Fruit fly (Drosophila melanogaster) S2 (cell line): ENCODE measurements around the gene CG5958.

Experiments used
- CG8478 ChIP-seq: fragments of >200 bp; optimal IDR thresholded peaks from 2 replicates; lab custom pipeline; 2018
- CTCF ChIP-seq, 2 experiments: fragments of >200 bp; optimal IDR thresholded peaks; 2 replicates each; lab custom pipeline; 2018

dm6 chr2L:7420305-7421287, 12.7 kb downstream of the CG5958 start:
- no peak for TF ChIP-seq CG8478 (lab: Kevin White, UChicago)
- no peak for TF ChIP-seq CTCF (optimal IDR thresholded peaks at IDR 0.05; lab: Kevin White, UChicago)
